Worm (Caenorhabditis elegans): ENCODE measurements around the gene C50E10.1.

Gene C50E10.1

ce11 chrII:12309614-12310013 lies 7.4 kb upstream of the C50E10.1 start, which contains the start of gene C50E10.2:
Gene C50E10.2, minus strand, starts transcription at chrII:12309714.
- TF ChIP-seq flh-1 (GFP tag; optimal IDR thresholded peaks at IDR 0.05) (no peak), mls-2 (tag; optimal IDR thresholded peaks at IDR 0.05) (no peak), nhr-237 (tag; optimal IDR thresholded peaks at IDR 0.05) (no peak), sptf-1 (tag; optimal IDR thresholded peaks at IDR 0.05) (no peak), lin-32 (GFP tag; optimal IDR thresholded peaks at IDR 0.05) (no peak), M03D4.4 (tag; optimal IDR thresholded peaks at IDR 0.05) (no peak), unc-120 (tag; optimal IDR thresholded peaks at IDR 0.05; ENCODE audit: poor library complexity, severe bottlenecking) (no peak), pha-4 (tag; optimal IDR thresholded peaks at IDR 0.05) (no peak), bed-3 (GFP tag; optimal IDR thresholded peaks at IDR 0.05) (no peak), ceh-43 (GFP tag; optimal IDR thresholded peaks at IDR 0.05) (no peak), unc-62 (GFP tag; optimal IDR thresholded peaks at IDR 0.05) (no peak), ztf-11 (tag; optimal IDR thresholded peaks at IDR 0.05) (no peak), nhr-2 (tag; optimal IDR thresholded peaks at IDR 0.05) (no peak)

ce11 chrII:12303142-12303541 lies 888 bp upstream of the C50E10.1 start, which contains the start of gene sre-50:
Gene sre-50, plus strand, starts transcription at chrII:12303525.
- no peak for TF ChIP-seq lsy-2 (tag; optimal IDR thresholded peaks at IDR 0.05)
- TF ChIP-seq elt-1 (tag; optimal IDR thresholded peaks at IDR 0.05; ENCODE audit: borderline replicate concordance, insufficient read depth): no peak
- no peak for TF ChIP-seq ham-2 (GFP tag; optimal IDR thresholded peaks at IDR 0.05)
- TF ChIP-seq flh-1 (GFP tag; optimal IDR thresholded peaks at IDR 0.05): no peak

ce11 chrII:12301233-12301632 lies 1.0 kb downstream of the C50E10.1 start:
- TF ChIP-seq hlh-1 (tag; optimal IDR thresholded peaks at IDR 0.05) (no peak), ham-2 (GFP tag; optimal IDR thresholded peaks at IDR 0.05) (no peak), mls-2 (tag; optimal IDR thresholded peaks at IDR 0.05) (no peak), lsy-2 (tag; optimal IDR thresholded peaks at IDR 0.05) (no peak), mab-5 (tag; optimal IDR thresholded peaks at IDR 0.05) (no peak), flh-1 (GFP tag; optimal IDR thresholded peaks at IDR 0.05) (no peak)

ce11 chrII:12300680-12301079 lies 1.6 kb downstream of the C50E10.1 start:
- TF ChIP-seq drap-1 (GFP tag; optimal IDR thresholded peaks at IDR 0.05): no peak
- no peak for TF ChIP-seq ceh-43 (GFP tag; optimal IDR thresholded peaks at IDR 0.05)
- TF ChIP-seq sptf-1 (tag; optimal IDR thresholded peaks at IDR 0.05): no peak
- no peak for TF ChIP-seq nhr-12 (tag; optimal IDR thresholded peaks at IDR 0.05)
- no peak for TF ChIP-seq pha-4 (tag; optimal IDR thresholded peaks at IDR 0.05)
- no peak for TF ChIP-seq cnd-1 (tag; optimal IDR thresholded peaks at IDR 0.05)
- no peak for TF ChIP-seq bed-3 (GFP tag; optimal IDR thresholded peaks at IDR 0.05)
- TF ChIP-seq elt-3 (tag; optimal IDR thresholded peaks at IDR 0.05): no peak
- TF ChIP-seq snpc-4 (tag; optimal IDR thresholded peaks at IDR 0.05): no peak
- TF ChIP-seq mab-5 (tag; optimal IDR thresholded peaks at IDR 0.05): no peak
- no peak for TF ChIP-seq unc-120 (tag; optimal IDR thresholded peaks at IDR 0.05; ENCODE audit: poor library complexity, severe bottlenecking)

- TF ChIP-seq mls-2 (tag; optimal IDR thresholded peaks at IDR 0.05) (no peak), lsy-2 (tag; optimal IDR thresholded peaks at IDR 0.05) (no peak), ceh-39 (tag; optimal IDR thresholded peaks at IDR 0.05) (no peak), lin-32 (GFP tag; optimal IDR thresholded peaks at IDR 0.05) (no peak), unc-62 (GFP tag; optimal IDR thresholded peaks at IDR 0.05) (no peak), nhr-28 (tag; optimal IDR thresholded peaks at IDR 0.05) (no peak), ceh-43 (GFP tag; optimal IDR thresholded peaks at IDR 0.05) (no peak), sem-2 (GFP tag; optimal IDR thresholded peaks at IDR 0.05) (no peak), snpc-4 (tag; optimal IDR thresholded peaks at IDR 0.05) (no peak), bed-3 (GFP tag; optimal IDR thresholded peaks at IDR 0.05) (no peak), zip-8 (tag; optimal IDR thresholded peaks at IDR 0.05) (no peak), ztf-11 (tag; optimal IDR thresholded peaks at IDR 0.05) (no peak)
Measured at ce11 chrII:12296591-12296990, 5.7 kb downstream of the C50E10.1 start.

ce11 chrII:12289085-12289484 lies 13.2 kb downstream of the C50E10.1 start, which contains the start of gene Y57A10A.31:
Gene Y57A10A.31, plus strand, starts transcription at chrII:12289385.
- TF ChIP-seq ceh-83 (GFP tag; optimal IDR thresholded peaks at IDR 0.05) (no peak), unc-39 (tag; optimal IDR thresholded peaks at IDR 0.05) (no peak), nhr-237 (tag; optimal IDR thresholded peaks at IDR 0.05) (no peak), hlh-1 (tag; optimal IDR thresholded peaks at IDR 0.05) (no peak), M03D4.4 (tag; optimal IDR thresholded peaks at IDR 0.05) (no peak), elt-1 (tag; optimal IDR thresholded peaks at IDR 0.05; ENCODE audit: borderline replicate concordance, insufficient read depth) (no peak), elt-3 (tag; optimal IDR thresholded peaks at IDR 0.05) (no peak), tbx-8 (GFP tag; optimal IDR thresholded peaks at IDR 0.05) (no peak), ceh-43 (GFP tag; optimal IDR thresholded peaks at IDR 0.05) (no peak), lin-13 (tag; optimal IDR thresholded peaks at IDR 0.05) (no peak)
